Worm (Caenorhabditis elegans): ENCODE results near the gene fzo-1.

DNA sequence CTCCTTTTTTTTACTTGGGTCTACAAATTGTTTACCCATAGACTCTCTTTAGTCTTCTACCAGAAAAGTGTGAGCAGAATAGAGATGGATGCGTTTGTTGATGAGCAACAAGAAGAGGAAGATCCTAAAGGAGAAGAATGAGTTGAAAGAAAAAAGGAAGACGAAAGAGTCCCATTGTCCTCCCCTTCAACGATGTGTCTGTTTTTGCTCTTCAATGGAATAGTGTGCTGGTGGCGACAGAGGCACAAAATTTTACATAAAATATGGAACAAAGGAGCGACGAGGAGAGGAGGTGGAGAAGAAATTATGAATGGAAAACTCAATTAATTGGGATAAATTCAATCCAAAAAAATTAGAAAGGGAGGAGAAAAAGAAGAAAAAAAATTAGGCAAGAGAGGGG, 24.6 kb upstream of the fzo-1 start:
- TF ChIP-seq ztf-7 (tag; optimal IDR thresholded peaks at IDR 0.05): no peak
- TF ChIP-seq unc-62 (GFP tag; optimal IDR thresholded peaks at IDR 0.05 in 1 of 2): no peak
- TF ChIP-seq unc-62 (tag; optimal IDR thresholded peaks at IDR 0.05): no peak
- no peak for TF ChIP-seq ceh-32 (tag; optimal IDR thresholded peaks at IDR 0.05; ENCODE audit: poor library complexity)
- no peak for TF ChIP-seq aly-2 (tag; optimal IDR thresholded peaks at IDR 0.05)
- TF ChIP-seq lin-15B (tag; optimal IDR thresholded peaks at IDR 0.05): no peak

All from whole organism, L4 larva.